Fruit fly (Drosophila melanogaster): ENCODE measurements around the gene Vps16A.

The Vps16A gene

DNA sequence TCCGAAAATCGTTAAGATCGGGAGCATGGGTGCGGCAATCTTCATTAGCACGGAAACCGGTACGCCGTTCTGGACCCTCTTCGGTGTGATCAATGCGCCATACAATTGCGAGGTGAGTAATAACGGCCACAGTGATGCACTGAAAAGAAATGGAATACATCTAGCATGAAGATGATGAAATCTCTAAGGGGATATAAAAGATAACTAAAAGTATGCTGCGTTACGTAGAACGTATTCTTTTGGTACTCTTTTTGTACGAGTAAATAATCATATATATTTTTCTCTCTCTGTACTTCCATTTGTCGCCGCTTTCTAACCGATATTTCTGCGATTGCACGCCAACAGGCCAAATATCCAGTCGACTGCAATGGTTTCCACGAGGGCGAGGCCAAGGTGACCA is 16.0 kb upstream of the Vps16A start (continued):
- no peak for TF ChIP-seq CG10565 (GFP tag; optimal IDR thresholded peaks at IDR 0.05)
- no peak for TF ChIP-seq Sin3A (optimal IDR thresholded peaks at IDR 0.05)
- TF ChIP-seq CG10654 (GFP tag; optimal IDR thresholded peaks at IDR 0.05): peak; percentile 0
- peak; percentile 84 for TF ChIP-seq Drgx (GFP tag; IDR thresholded peaks at IDR 0.05)
- no peak for TF ChIP-seq CG11560 (tag; IDR thresholded peaks at IDR 0.05)
- no peak for TF ChIP-seq mam (GFP tag; optimal IDR thresholded peaks at IDR 0.05)
- TF ChIP-seq Myb (GFP tag; optimal IDR thresholded peaks at IDR 0.05): no peak
- TF ChIP-seq disco-r (GFP tag; optimal IDR thresholded peaks at IDR 0.05): no peak
- peak; percentile 66 for TF ChIP-seq Xrp1 (GFP tag; IDR thresholded peaks at IDR 0.05)
- no peak for TF ChIP-seq Deaf1 (tag; optimal IDR thresholded peaks at IDR 0.05)
- peak; percentile 52; the same call in 1 of the 3 replicates for TF ChIP-seq so (GFP tag; IDR thresholded peaks at IDR 0.05)
- TF ChIP-seq kah (GFP tag; optimal IDR thresholded peaks at IDR 0.05): no peak
- TF ChIP-seq CG9797 (GFP tag; optimal IDR thresholded peaks at IDR 0.05): no peak
- no peak for TF ChIP-seq CG7372 (GFP tag; IDR thresholded peaks at IDR 0.05)
- no peak for TF ChIP-seq CG42726 (GFP tag; IDR thresholded peaks at IDR 0.05; ENCODE audit: partially characterized antibody)
- TF ChIP-seq Nf-YA (GFP tag; IDR thresholded peaks at IDR 0.05): peak; percentile 34; the same call in 1 of the 2 replicates
- TF ChIP-seq bsh (GFP tag; optimal IDR thresholded peaks at IDR 0.05): peak; percentile 53 to 56
- TF ChIP-seq CG14050 (GFP tag; IDR thresholded peaks at IDR 0.05): no peak
- peak; percentile 51 for TF ChIP-seq Sox102F (GFP tag; optimal IDR thresholded peaks at IDR 0.05)
- no peak for TF ChIP-seq Dll (GFP tag; IDR thresholded peaks at IDR 0.05; ENCODE audit: partially characterized antibody)
- no peak for TF ChIP-seq Mad (GFP tag; optimal IDR thresholded peaks at IDR 0.05)
- no peak for TF ChIP-seq pho (GFP tag; optimal IDR thresholded peaks at IDR 0.05)
- no peak for TF ChIP-seq CG34422 (GFP tag; IDR thresholded peaks at IDR 0.05)
- TF ChIP-seq Fer2 (tag; optimal IDR thresholded peaks at IDR 0.05): no peak
- TF ChIP-seq Side (GFP tag; optimal IDR thresholded peaks at IDR 0.05): no peak
- no peak for TF ChIP-seq CoRest (tag; optimal IDR thresholded peaks at IDR 0.05)
- 0 out of 3 replicates have a peak, but pooled peaks have one; percentile 25 for TF ChIP-seq CG11695 (GFP tag; IDR thresholded peaks at IDR 0.05)
- no peak for TF ChIP-seq bigmax (GFP tag; optimal IDR thresholded peaks at IDR 0.05)
- TF ChIP-seq twi (tag; optimal IDR thresholded peaks at IDR 0.05): no peak
- TF ChIP-seq fd102C (GFP tag; optimal IDR thresholded peaks at IDR 0.05): no peak
- peak; percentile 30 for TF ChIP-seq unpg (GFP tag; optimal IDR thresholded peaks at IDR 0.05)
- no peak for TF ChIP-seq CG10462 (GFP tag; optimal IDR thresholded peaks at IDR 0.05)
- peak; percentile 40 for TF ChIP-seq fd96Cb (tag; optimal IDR thresholded peaks at IDR 0.05)
- TF ChIP-seq ttk (GFP tag; IDR thresholded peaks at IDR 0.05): 0 out of 2 replicates have a peak, but pooled peaks have one; percentile 24
- no peak for TF ChIP-seq CG31388 (GFP tag; optimal IDR thresholded peaks at IDR 0.05)
- TF ChIP-seq CG14710 (tag; optimal IDR thresholded peaks at IDR 0.05): peak; percentile 22
- TF ChIP-seq z (GFP tag; IDR thresholded peaks at IDR 0.05): no peak
- no peak for TF ChIP-seq CG11247 (GFP tag; IDR thresholded peaks at IDR 0.05)
- TF ChIP-seq pnt (GFP tag; optimal IDR thresholded peaks at IDR 0.05): peak; percentile 8
- TF ChIP-seq Chrac-16 (GFP tag; optimal IDR thresholded peaks at IDR 0.05): peak; percentile 18
- peak in 1 of 2 experiments; percentile 33 for TF ChIP-seq dpn (GFP tag; optimal IDR thresholded peaks at IDR 0.05)
- TF ChIP-seq p53 (GFP tag; optimal IDR thresholded peaks at IDR 0.05): no peak
- TF ChIP-seq CG4360 (GFP tag; IDR thresholded peaks at IDR 0.05): 0 out of 2 replicates have a peak, but pooled peaks have one; percentile 11
- TF ChIP-seq CG32532 (GFP tag; IDR thresholded peaks at IDR 0.05): 0 out of 2 replicates have a peak, but pooled peaks have one; percentile 20
- TF ChIP-seq eve (GFP tag; optimal IDR thresholded peaks at IDR 0.05): no peak
- 0 out of 2 replicates have a peak, but pooled peaks have one; percentile 45 for TF ChIP-seq CG4730 (GFP tag; IDR thresholded peaks at IDR 0.05)
- no peak for TF ChIP-seq Gsc (GFP tag; IDR thresholded peaks at IDR 0.05)
- TF ChIP-seq CG13424 (tag; optimal IDR thresholded peaks at IDR 0.05): peak; percentile 16
- peak; percentile 41; the same call in 1 of the 3 replicates for TF ChIP-seq otp (GFP tag; IDR thresholded peaks at IDR 0.05)
- no peak for TF ChIP-seq CG12942 (GFP tag; optimal IDR thresholded peaks at IDR 0.05)
- peak; percentile 6 for TF ChIP-seq trem (tag; optimal IDR thresholded peaks at IDR 0.05)
- TF ChIP-seq gfzf (GFP tag; optimal IDR thresholded peaks at IDR 0.05): no peak
